Worm (Caenorhabditis elegans) whole organism, L2 larva: ENCODE measurements around the gene dct-16.

Source experiments
- C34F6.9 ChIP-seq: fragments of 150-350 bp; optimal IDR thresholded peaks from 2 replicates; lab custom pipeline; 2014; ENCODE audit warnings: missing biosample characterization, missing genetic modification characterization
- F13H6.1 ChIP-seq: sonication (generic microtip); optimal IDR thresholded peaks from 2 replicates; lab custom pipeline; 2016; ENCODE audit warnings: missing genetic modification characterization, missing compliant biosample characterization
- Y55F3AM.14 ChIP-seq: fragments of 200-800 bp; sonication (Bioruptor generic); optimal IDR thresholded peaks from 2 replicates; lab custom pipeline; 2018; ENCODE audit warnings: mild to moderate bottlenecking, missing genetic modification characterization, missing compliant biosample characterization
- ZK546.5 ChIP-seq: sonication (generic microtip); optimal IDR thresholded peaks from 2 replicates; lab custom pipeline; 2017; ENCODE audit warnings: missing biosample characterization, missing genetic modification characterization
- ama-1 ChIP-seq: fragments of 150-350 bp; optimal IDR thresholded peaks from 2 replicates; lab custom pipeline; 2018; ENCODE audit warnings: inconsistent platforms
- blmp-1 ChIP-seq: sonication (generic microtip); optimal IDR thresholded peaks from 2 replicates; lab custom pipeline; 2017; ENCODE audit warnings: missing genetic modification characterization, mild to moderate bottlenecking, missing compliant biosample characterization, antibody characterized with exemption, moderate library complexity; ENCODE audit not compliant: insufficient read depth
- crh-2 ChIP-seq: sonication (generic microtip); optimal IDR thresholded peaks from 2 replicates; lab custom pipeline; 2017; ENCODE audit warnings: missing biosample characterization, missing genetic modification characterization
- dmd-4 ChIP-seq: sonication (generic microtip); optimal IDR thresholded peaks from 2 replicates; lab custom pipeline; 2017; ENCODE audit warnings: missing biosample characterization, missing genetic modification characterization
- egl-27 ChIP-seq: sonication (generic microtip); optimal IDR thresholded peaks from 3 replicates; lab custom pipeline; 2017; ENCODE audit warnings: missing biosample characterization, missing genetic modification reagents, missing genetic modification characterization
- elt-1 ChIP-seq: fragments of 150-350 bp; optimal IDR thresholded peaks from 2 replicates; lab custom pipeline; 2014; ENCODE audit warnings: missing biosample characterization, missing genetic modification characterization
- elt-3 ChIP-seq: sonication (generic microtip); optimal IDR thresholded peaks from 2 replicates; lab custom pipeline; 2017; ENCODE audit warnings: missing biosample characterization, missing genetic modification characterization
- gmeb-1 ChIP-seq: fragments of 150-350 bp; optimal IDR thresholded peaks from 2 replicates; lab custom pipeline; 2014; ENCODE audit warnings: missing biosample characterization, missing genetic modification characterization
- lin-11 ChIP-seq: fragments of 150-350 bp; sonication (generic microtip); optimal IDR thresholded peaks from 2 replicates; lab custom pipeline; 2014; ENCODE audit warnings: missing biosample characterization, missing genetic modification characterization, inconsistent platforms, mixed read lengths
- lin-13 ChIP-seq: fragments of 150-350 bp; optimal IDR thresholded peaks from 2 replicates; lab custom pipeline; 2014; ENCODE audit warnings: missing biosample characterization, missing genetic modification reagents, missing genetic modification characterization
- lsy-2 ChIP-seq, 2 experiments: fragments of 150-350 bp in 1 of 2; sonication (generic microtip) in 1 of 2; optimal IDR thresholded peaks; 2 replicates each; lab custom pipeline; 2014 to 2017; ENCODE audit warnings: missing biosample characterization in 2 of 2, missing genetic modification characterization in 2 of 2
- mab-5 ChIP-seq: fragments of 150-350 bp; optimal IDR thresholded peaks from 2 replicates; lab custom pipeline; 2014; ENCODE audit warnings: missing biosample characterization, missing genetic modification characterization
- mbf-1 ChIP-seq: sonication (generic microtip); optimal IDR thresholded peaks from 2 replicates; lab custom pipeline; 2017; ENCODE audit warnings: missing biosample characterization, missing genetic modification characterization
- nhr-10 ChIP-seq: sonication (generic microtip); optimal IDR thresholded peaks from 2 replicates; lab custom pipeline; 2017; ENCODE audit warnings: missing biosample characterization, missing genetic modification characterization
- nhr-11 ChIP-seq: fragments of 150-350 bp; optimal IDR thresholded peaks from 2 replicates; lab custom pipeline; 2014; ENCODE audit warnings: missing biosample characterization, missing genetic modification characterization
- nhr-12 ChIP-seq: fragments of 150-350 bp; optimal IDR thresholded peaks from 2 replicates; lab custom pipeline; 2014; ENCODE audit warnings: missing biosample characterization, missing genetic modification characterization
- nhr-129 ChIP-seq: fragments of 150-350 bp; optimal IDR thresholded peaks from 2 replicates; lab custom pipeline; 2014; ENCODE audit warnings: missing biosample characterization, missing genetic modification characterization
- nhr-21 ChIP-seq: fragments of 150-350 bp; optimal IDR thresholded peaks from 2 replicates; lab custom pipeline; 2014; ENCODE audit warnings: missing biosample characterization, missing genetic modification characterization
- nhr-23 ChIP-seq: fragments of 150-350 bp; optimal IDR thresholded peaks from 2 replicates; lab custom pipeline; 2014; ENCODE audit warnings: missing biosample characterization, missing genetic modification reagents, missing genetic modification characterization
- nhr-237 ChIP-seq: fragments of 150-350 bp; optimal IDR thresholded peaks from 2 replicates; lab custom pipeline; 2014; ENCODE audit warnings: missing biosample characterization, missing genetic modification characterization
- nhr-25 ChIP-seq: fragments of 150-350 bp; sonication (generic microtip); optimal IDR thresholded peaks from 3 replicates; lab custom pipeline; 2014; ENCODE audit warnings: missing biosample characterization, missing genetic modification characterization
- nhr-6 ChIP-seq: fragments of 150-350 bp; optimal IDR thresholded peaks from 2 replicates; lab custom pipeline; 2014; ENCODE audit warnings: missing biosample characterization, missing genetic modification characterization
- sem-4 ChIP-seq: fragments of 150-350 bp; optimal IDR thresholded peaks from 2 replicates; lab custom pipeline; 2014; ENCODE audit warnings: missing biosample characterization, missing genetic modification reagents, missing genetic modification characterization
- sma-3 ChIP-seq: sonication (generic microtip); optimal IDR thresholded peaks from 2 replicates; lab custom pipeline; 2016; ENCODE audit warnings: missing genetic modification reagents, missing genetic modification characterization, missing compliant biosample characterization
- snpc-4 ChIP-seq: fragments of 150-350 bp; optimal IDR thresholded peaks from 2 replicates; lab custom pipeline; 2014; ENCODE audit warnings: missing biosample characterization, missing genetic modification characterization
- unc-39 ChIP-seq: fragments of 150-350 bp; optimal IDR thresholded peaks from 2 replicates; lab custom pipeline; 2014; ENCODE audit warnings: missing biosample characterization, missing genetic modification characterization
- unc-55 ChIP-seq: fragments of 150-350 bp; sonication (generic microtip); optimal IDR thresholded peaks from 3 replicates; lab custom pipeline; 2014; ENCODE audit warnings: missing biosample characterization, missing genetic modification reagents, missing genetic modification characterization
- unc-62 ChIP-seq: fragments of 150-350 bp; optimal IDR thresholded peaks from 2 replicates; lab custom pipeline; 2014; ENCODE audit warnings: missing biosample characterization, missing genetic modification reagents, missing genetic modification characterization
- zag-1 ChIP-seq: fragments of 150-350 bp; optimal IDR thresholded peaks from 2 replicates; lab custom pipeline; 2014; ENCODE audit warnings: missing biosample characterization, missing genetic modification characterization
- ztf-11 ChIP-seq: sonication (generic microtip); optimal IDR thresholded peaks from 2 replicates; lab custom pipeline; 2017; ENCODE audit warnings: missing biosample characterization, missing genetic modification characterization

Gene dct-16

ce11 chrV:20470385-20470784, 28.5 kb downstream of the dct-16 start, which contains the start of gene B0250.8:
B0250.8 (minus strand) TSS chrV:20470485.
- TF ChIP-seq unc-62 (GFP tag; lab: Kevin White, UChicago): no peak
- TF ChIP-seq lsy-2 (tag; optimal IDR thresholded peaks at IDR 0.05; lab: Kevin White, UChicago): no peak
- TF ChIP-seq lin-11 (tag; lab: Kevin White, UChicago): no peak
- no peak for TF ChIP-seq nhr-11
- no peak for TF ChIP-seq lin-13 (GFP tag; lab: Kevin White, UChicago)
- TF ChIP-seq gmeb-1 (tag; lab: Kevin White, UChicago): no peak
- no peak for TF ChIP-seq nhr-237 (tag; lab: Kevin White, UChicago)
- TF ChIP-seq ama-1 (lab: Kevin White, UChicago): no peak
- no peak for TF ChIP-seq sem-4 (tag; lab: Kevin White, UChicago)
- TF ChIP-seq egl-27 (tag; lab: Kevin White, UChicago): no peak
- no peak for TF ChIP-seq blmp-1 (tag; lab: Kevin White, UChicago)
- no peak for TF ChIP-seq F13H6.1 (tag; lab: Kevin White, UChicago)
- no peak for TF ChIP-seq ztf-11 (tag; lab: Kevin White, UChicago)
- no peak for TF ChIP-seq nhr-12 (tag; lab: Kevin White, UChicago)
- TF ChIP-seq elt-1 (tag; lab: Kevin White, UChicago): no peak
- TF ChIP-seq nhr-23 (tag; lab: Kevin White, UChicago): no peak
- no peak for TF ChIP-seq nhr-25

ce11 chrV:20464778-20465177, 34.1 kb downstream of the dct-16 start:
- TF ChIP-seq Y55F3AM.14 (GFP tag; lab: Kevin White, UChicago): no peak
- TF ChIP-seq sem-4 (tag; lab: Kevin White, UChicago): no peak
- TF ChIP-seq ztf-11 (tag; lab: Kevin White, UChicago): no peak
- TF ChIP-seq gmeb-1 (tag; lab: Kevin White, UChicago): no peak
- no peak for TF ChIP-seq lin-11 (tag; lab: Kevin White, UChicago)
- TF ChIP-seq mbf-1 (tag; lab: Kevin White, UChicago): no peak
- TF ChIP-seq unc-55 (GFP tag; lab: Kevin White, UChicago): no peak
- TF ChIP-seq ama-1 (lab: Kevin White, UChicago): no peak
- no peak for TF ChIP-seq C34F6.9
- TF ChIP-seq, all 48 proteins: peak for 0

ce11 chrV:20460808-20461207, 38.0 kb downstream of the dct-16 start, which contains the start of gene B0250.18:
B0250.18 (minus strand) TSS chrV:20460908.
- TF ChIP-seq egl-27 (tag; lab: Kevin White, UChicago): no peak
- TF ChIP-seq, all 48 proteins: peak for 0

ce11 chrV:20457155-20457554, 41.7 kb downstream of the dct-16 start:
- TF ChIP-seq unc-55 (GFP tag; lab: Kevin White, UChicago) (peak; percentile 3), nhr-21 (no peak), sma-3 (GFP tag; lab: Kevin White, UChicago) (no peak), snpc-4 (tag; lab: Kevin White, UChicago) (no peak), elt-3 (tag; lab: Kevin White, UChicago) (no peak), C34F6.9 (peak; percentile 5), zag-1 (tag; lab: Kevin White, UChicago) (no peak)

ce11 chrV:20455637-20456036, 43.2 kb downstream of the dct-16 start:
- TF ChIP-seq snpc-4 (tag; lab: Kevin White, UChicago) (peak; percentile 96), zag-1 (tag; lab: Kevin White, UChicago) (no peak), ztf-11 (tag; lab: Kevin White, UChicago) (no peak), unc-55 (GFP tag; lab: Kevin White, UChicago) (peak; percentile 8), nhr-129 (tag; lab: Kevin White, UChicago) (peak; percentile 1)

ce11 chrV:20453811-20454210, 45.0 kb downstream of the dct-16 start, which contains the start of gene srd-70:
srd-70 (plus strand) TSS chrV:20454111.
- no peak for TF ChIP-seq dmd-4
- TF ChIP-seq nhr-10 (tag; lab: Kevin White, UChicago): no peak
- no peak for TF ChIP-seq lin-13 (GFP tag; lab: Kevin White, UChicago)
- TF ChIP-seq nhr-23 (tag; lab: Kevin White, UChicago): no peak
- TF ChIP-seq crh-2 (tag; lab: Kevin White, UChicago): no peak
- no peak for TF ChIP-seq snpc-4 (tag; lab: Kevin White, UChicago)
- TF ChIP-seq Y55F3AM.14 (GFP tag; lab: Kevin White, UChicago): no peak
- no peak for TF ChIP-seq elt-1 (tag; lab: Kevin White, UChicago)
- no peak for TF ChIP-seq unc-39 (tag; lab: Kevin White, UChicago)
- no peak for TF ChIP-seq ztf-11 (tag; lab: Kevin White, UChicago)
- no peak for TF ChIP-seq elt-3 (tag; lab: Kevin White, UChicago)
- TF ChIP-seq nhr-11: no peak
- no peak for TF ChIP-seq mab-5
- TF ChIP-seq mbf-1 (tag; lab: Kevin White, UChicago): no peak
- TF ChIP-seq nhr-6 (tag; lab: Kevin White, UChicago): no peak
- no peak for TF ChIP-seq blmp-1 (tag; lab: Kevin White, UChicago)
- no peak for TF ChIP-seq nhr-129 (tag; lab: Kevin White, UChicago)
- TF ChIP-seq ZK546.5 (tag; lab: Kevin White, UChicago): no peak
- no peak for TF ChIP-seq nhr-237 (tag; lab: Kevin White, UChicago)
- TF ChIP-seq, all 48 proteins: peak for 0
